Fruit fly (Drosophila melanogaster) Kc167 (cell line): ENCODE results near the gene CG9801.

Experiments used
- Myc ChIP-seq: fragments of >200 bp; optimal IDR thresholded peaks from 2 replicates; lab custom pipeline; 2017; ENCODE audit warnings: missing external identifiers
- h ChIP-seq: fragments of >200 bp; optimal IDR thresholded peaks from 3 replicates; lab custom pipeline; 2018; ENCODE audit warnings: missing external identifiers

dm6 chr3R:8731597-8732263, 15.7 kb downstream of the CG9801 start, which contains the start of the genes M1BP and CG8202:
- TF ChIP-seq h: no peak
- TF ChIP-seq Myc (lab: Kevin White, UChicago): no peak
